Fruit fly (Drosophila melanogaster) Kc167 (cell line): Measurements from ENCODE around the gene Hrd3.

ENCODE experiments used
- Sin3A ChIP-seq: fragments of >200 bp; optimal IDR thresholded peaks from 2 replicates; lab custom pipeline; 2018; ENCODE audit warnings: missing external identifiers
- ttk ChIP-seq: sonication (Bioruptor generic); optimal IDR thresholded peaks from 2 replicates; lab custom pipeline; 2017; ENCODE audit warnings: missing external identifiers

DNA sequence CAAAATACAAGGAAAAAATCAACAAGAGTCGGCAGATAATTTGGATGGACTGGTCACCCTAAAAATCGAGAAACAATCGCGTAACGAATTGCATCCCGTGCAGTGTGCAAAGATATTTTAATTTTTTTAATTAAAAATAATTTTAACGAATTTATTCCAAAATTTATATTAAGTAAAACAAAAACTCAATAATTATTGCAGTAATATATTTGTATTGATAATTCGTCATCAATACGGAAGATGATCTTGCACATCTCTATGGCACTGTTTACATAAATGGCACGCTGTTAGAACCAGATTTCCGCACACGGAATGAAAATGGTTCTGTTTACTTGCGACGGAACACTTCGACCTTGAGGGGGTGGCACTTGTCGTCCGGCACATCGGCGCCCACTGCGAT is 14.5 kb upstream of the Hrd3 start, which contains the start of gene tst:
- no peak for TF ChIP-seq Sin3A
- TF ChIP-seq ttk (lab: Kevin White, UChicago): no peak
